Fruit fly (Drosophila melanogaster): ENCODE results near the gene CG15478.

The CG15478 gene

dm6 chrX:7691947-7692739, 25.6 kb downstream of the CG15478 start (continued):
- TF ChIP-seq hb (GFP tag; IDR thresholded peaks at IDR 0.05; ENCODE audit: partially characterized antibody), result no peak
- TF ChIP-seq Kr (GFP tag; optimal IDR thresholded peaks at IDR 0.05), result no peak
- peak; percentile 60 for TF ChIP-seq sisA (GFP tag; IDR thresholded peaks at IDR 0.05)
- 0 out of 2 replicates have a peak, but pooled peaks have one; percentile 37 for TF ChIP-seq Rx (GFP tag; IDR thresholded peaks at IDR 0.05)
- no peak for TF ChIP-seq Neu2 (GFP tag; optimal IDR thresholded peaks at IDR 0.05; ENCODE audit: borderline replicate concordance)
- TF ChIP-seq Opbp (GFP tag; IDR thresholded peaks at IDR 0.05; ENCODE audit: partially characterized antibody), result no peak
- no peak for TF ChIP-seq CG34224 (GFP tag; IDR thresholded peaks at IDR 0.05; ENCODE audit: partially characterized antibody)
- peak; percentile 54 for TF ChIP-seq CG17328 (GFP tag; IDR thresholded peaks at IDR 0.05)
- 0 out of 3 replicates have a peak, but pooled peaks have one; percentile 16 for TF ChIP-seq C15 (GFP tag; IDR thresholded peaks at IDR 0.05)
- TF ChIP-seq Hr51 (GFP tag; optimal IDR thresholded peaks at IDR 0.05), result peak; percentile 51 to 84
- no peak for TF ChIP-seq Hey (tag; optimal IDR thresholded peaks at IDR 0.05)
- TF ChIP-seq NK7.1 (GFP tag; optimal IDR thresholded peaks at IDR 0.05), result peak; percentile 17
- TF ChIP-seq dysf (GFP tag; IDR thresholded peaks at IDR 0.05), result peak; percentile 81
- peak; percentile 30 for TF ChIP-seq cato (GFP tag; optimal IDR thresholded peaks at IDR 0.05; ENCODE audit: borderline replicate concordance)
- TF ChIP-seq Ravus (GFP tag; IDR thresholded peaks at IDR 0.05), result peak; percentile 29; the same call in 1 of the 2 replicates
- peak; percentile 57; the same call in 2 of the 3 replicates for TF ChIP-seq zfh1 (GFP tag; IDR thresholded peaks at IDR 0.05)
- TF ChIP-seq CG15479 (GFP tag; optimal IDR thresholded peaks at IDR 0.05), result no peak
- peak; percentile 54 for TF ChIP-seq scrt (GFP tag; optimal IDR thresholded peaks at IDR 0.05)
- peak; percentile 76 for TF ChIP-seq CG13296 (GFP tag; optimal IDR thresholded peaks at IDR 0.05)
- peak; percentile 48 for TF ChIP-seq jumu (GFP tag; optimal IDR thresholded peaks at IDR 0.05)
- TF ChIP-seq Bteb2 (GFP tag; optimal IDR thresholded peaks at IDR 0.05), result peak; percentile 59
- peak; percentile 25 for TF ChIP-seq Sry-δ (GFP tag; optimal IDR thresholded peaks at IDR 0.05)
- TF ChIP-seq NFAT (GFP tag; IDR thresholded peaks at IDR 0.05), result peak; percentile 52
- TF ChIP-seq dimm (GFP tag; IDR thresholded peaks at IDR 0.05), result no peak
- peak; percentile 83 for TF ChIP-seq Dek (tag; optimal IDR thresholded peaks at IDR 0.05)
- peak; percentile 14; the same call in 1 of the 2 replicates for TF ChIP-seq CG32767 (GFP tag; IDR thresholded peaks at IDR 0.05)
- TF ChIP-seq CG18476 (GFP tag; optimal IDR thresholded peaks at IDR 0.05), result peak; percentile 68
- peak; percentile 49; the same call in 1 of the 2 replicates for TF ChIP-seq seq (GFP tag; IDR thresholded peaks at IDR 0.05)
- peak; percentile 51 for TF ChIP-seq CG12942 (GFP tag; optimal IDR thresholded peaks at IDR 0.05)
- peak; percentile 35 for TF ChIP-seq tap (tag; optimal IDR thresholded peaks at IDR 0.05)
- no peak for TF ChIP-seq CG34376 (GFP tag; optimal IDR thresholded peaks at IDR 0.05)
- peak; percentile 95 for TF ChIP-seq sens (GFP tag)
- TF ChIP-seq gcm (GFP tag; optimal IDR thresholded peaks at IDR 0.05), result peak; percentile 62
- no peak for TF ChIP-seq sens-2 (GFP tag; IDR thresholded peaks at IDR 0.05)
- TF ChIP-seq HmgD (GFP tag; optimal IDR thresholded peaks at IDR 0.05), result no peak
- no peak for TF ChIP-seq kah (GFP tag; optimal IDR thresholded peaks at IDR 0.05)
- peak; percentile 58 for TF ChIP-seq pb (GFP tag; optimal IDR thresholded peaks at IDR 0.05)
- peak; percentile 47 for TF ChIP-seq nmo (GFP tag; optimal IDR thresholded peaks at IDR 0.05)
- peak; percentile 34 for TF ChIP-seq Jarid2 (GFP tag; optimal IDR thresholded peaks at IDR 0.05)
- peak; percentile 64; the same call in 1 of the 2 replicates for TF ChIP-seq stc (GFP tag; IDR thresholded peaks at IDR 0.05)
- TF ChIP-seq Lhr (GFP tag; optimal IDR thresholded peaks at IDR 0.05), result no peak
- TF ChIP-seq Ssrp (tag; optimal IDR thresholded peaks at IDR 0.05), result peak; percentile 37
- no peak for TF ChIP-seq ken (GFP tag; IDR thresholded peaks at IDR 0.05)
- no peak for TF ChIP-seq wek (GFP tag; optimal IDR thresholded peaks at IDR 0.05)
- TF ChIP-seq Ets97D (GFP tag; optimal IDR thresholded peaks at IDR 0.05), result peak; percentile 19
- TF ChIP-seq CG11093 (GFP tag; IDR thresholded peaks at IDR 0.05), result no peak
- TF ChIP-seq Dp (GFP tag; optimal IDR thresholded peaks at IDR 0.05), result no peak
- peak; percentile 72 for TF ChIP-seq Atf-2 (GFP tag; optimal IDR thresholded peaks at IDR 0.05)
- TF ChIP-seq trem (tag; optimal IDR thresholded peaks at IDR 0.05), result peak; percentile 29

Measured in whole organism, embryonic.